Fruit fly (Drosophila melanogaster) whole organism, embryonic: ENCODE measurements around the gene Ppi1.

Experiments
- ATbp ChIP-seq: fragments of 200-800 bp; sonication (Bioruptor generic); optimal IDR thresholded peaks from 2 replicates; lab custom pipeline; 2017; ENCODE audit warnings: missing biosample characterization, mild to moderate bottlenecking, missing genetic modification characterization, missing genetic modification reagents
- BEAF-32 ChIP-seq: fragments of 200-800 bp; sonication (Bioruptor generic); optimal IDR thresholded peaks from 3 replicates; lab custom pipeline; 2017; ENCODE audit warnings: missing biosample characterization, missing genetic modification characterization, mild to moderate bottlenecking, moderate library complexity, missing genetic modification reagents
- CG13624 ChIP-seq: fragments of 200-800 bp; sonication (Bioruptor generic); optimal IDR thresholded peaks from 2 replicates; lab custom pipeline; 2016; ENCODE audit warnings: missing biosample characterization, missing genetic modification characterization
- CG13894 ChIP-seq: fragments of 200-800 bp; sonication (Bioruptor generic); optimal IDR thresholded peaks from 3 replicates; lab custom pipeline; 2018; ENCODE audit warnings: missing biosample characterization, mild to moderate bottlenecking, missing genetic modification characterization, moderate library complexity
- CG14710 ChIP-seq: fragments of 200-800 bp; sonication (Bioruptor generic); optimal IDR thresholded peaks from 3 replicates; lab custom pipeline; 2019; ENCODE audit warnings: missing biosample characterization, mild to moderate bottlenecking, missing genetic modification characterization, moderate library complexity
- CG15269 ChIP-seq: fragments of 200-800 bp; sonication (Bioruptor generic); optimal IDR thresholded peaks from 2 replicates; lab custom pipeline; 2018; ENCODE audit warnings: missing biosample characterization, mild to moderate bottlenecking, missing genetic modification characterization, moderate library complexity
- CG18619 ChIP-seq: fragments of 200-800 bp; sonication (Bioruptor generic); optimal IDR thresholded peaks from 3 replicates; lab custom pipeline; 2017; ENCODE audit warnings: missing biosample characterization, mild to moderate bottlenecking, missing genetic modification characterization
- CG2120 ChIP-seq: fragments of 200-800 bp; sonication (Bioruptor generic); optimal IDR thresholded peaks from 3 replicates; lab custom pipeline; 2016; ENCODE audit warnings: missing biosample characterization, missing genetic modification characterization
- CG32532 ChIP-seq: fragments of 200-800 bp; sonication (Bioruptor generic); IDR thresholded peaks from 2 replicates; pipeline ENCODE4 v1.3.6; 2022; ENCODE audit warnings: missing biosample characterization, missing genetic modification characterization
- CG3726 ChIP-seq: fragments of 200-800 bp; sonication (Bioruptor generic); IDR thresholded peaks from 3 replicates; pipeline ENCODE4, ENCODE4 v1.3.6; 2022; ENCODE audit warnings: missing biosample characterization, missing genetic modification characterization
- CG4328 ChIP-seq: fragments of 200-800 bp; sonication (Bioruptor generic); optimal IDR thresholded peaks from 3 replicates; lab custom pipeline; 2017; ENCODE audit warnings: missing biosample characterization, missing genetic modification reagents, missing genetic modification characterization
- CG6272 ChIP-seq: fragments of 200-800 bp; sonication (Bioruptor generic); IDR thresholded peaks from 2 replicates; pipeline ENCODE4 v1.3.6; 2022; ENCODE audit warnings: missing biosample characterization, missing genetic modification characterization
- CG6689 ChIP-seq: fragments of 200-800 bp; sonication (Bioruptor generic); IDR thresholded peaks from 2 replicates; pipeline ENCODE4 v1.3.6; 2022; ENCODE audit warnings: missing biosample characterization, missing genetic modification characterization
- CrebB ChIP-seq: fragments of 200-800 bp; sonication (Bioruptor generic); optimal IDR thresholded peaks from 3 replicates; lab custom pipeline; 2018; ENCODE audit warnings: missing biosample characterization, mild to moderate bottlenecking, missing genetic modification characterization
- D19B ChIP-seq: fragments of 200-800 bp; sonication (Bioruptor generic); optimal IDR thresholded peaks from 2 replicates; lab custom pipeline; 2017; ENCODE audit warnings: missing biosample characterization, mild to moderate bottlenecking, missing genetic modification characterization
- Dref ChIP-seq: fragments of 200-800 bp; sonication (Bioruptor generic); IDR thresholded peaks from 2 replicates; pipeline ENCODE4 v1.3.6; 2022; ENCODE audit warnings: missing biosample characterization, missing genetic modification characterization
- Drgx ChIP-seq: fragments of 200-800 bp; sonication (Bioruptor generic); IDR thresholded peaks from 2 replicates; pipeline ENCODE4 v1.3.6; 2022; ENCODE audit warnings: missing biosample characterization, missing genetic modification characterization
- Ets65A ChIP-seq: fragments of 200-800 bp; sonication (Bioruptor generic); peaks from one replicate; lab custom pipeline; 2016; ENCODE audit warnings: missing biosample characterization, missing genetic modification characterization
- Fer1 ChIP-seq: fragments of 200-800 bp; sonication (Bioruptor generic); optimal IDR thresholded peaks from 2 replicates; lab custom pipeline; 2017; ENCODE audit warnings: missing biosample characterization, mild to moderate bottlenecking, missing genetic modification characterization
- GATAe ChIP-seq: fragments of 200-800 bp; sonication (Bioruptor generic); conservative IDR thresholded peaks from 2 replicates; pipeline ENCODE4 v1.3.6; 2022; ENCODE audit warnings: missing biosample characterization, missing genetic modification characterization
- HLH3B ChIP-seq: fragments of 200-800 bp; sonication (Bioruptor generic); IDR thresholded peaks from 2 replicates; pipeline ENCODE4 v1.3.6; 2022; ENCODE audit warnings: missing biosample characterization, missing genetic modification characterization
- HmgD ChIP-seq: fragments of 200-800 bp; sonication (Bioruptor generic); optimal IDR thresholded peaks from 3 replicates; lab custom pipeline; 2016; ENCODE audit warnings: missing biosample characterization, missing genetic modification characterization
- HmgZ ChIP-seq: fragments of 200-800 bp; sonication (Bioruptor generic); optimal IDR thresholded peaks from 2 replicates; lab custom pipeline; 2018; ENCODE audit warnings: missing biosample characterization, mild to moderate bottlenecking, missing genetic modification characterization
- Hmx ChIP-seq: fragments of 200-800 bp; sonication (Bioruptor generic); optimal IDR thresholded peaks from 2 replicates; lab custom pipeline; 2016; ENCODE audit warnings: missing biosample characterization, missing genetic modification characterization
- Hr39 ChIP-seq: fragments of >200 bp; optimal IDR thresholded peaks from 2 replicates; lab custom pipeline; 2017
- Hr51 ChIP-seq, 2 experiments: fragments of 200-800 bp; sonication (Bioruptor generic); optimal IDR thresholded peaks; 2 replicates in 1 of 2; 3 replicates in 1 of 2; lab custom pipeline; 2016 to 2018; ENCODE audit warnings: missing biosample characterization in 2 of 2, missing genetic modification characterization in 2 of 2, mild to moderate bottlenecking in 1 of 2, moderate library complexity in 1 of 2
- Jarid2 ChIP-seq: fragments of 200-800 bp; sonication (Bioruptor generic); optimal IDR thresholded peaks from 3 replicates; lab custom pipeline; 2017; ENCODE audit warnings: mild to moderate bottlenecking, missing biosample characterization, missing genetic modification reagents, missing genetic modification characterization
- Med ChIP-seq: fragments of 200-800 bp; sonication (Bioruptor generic); peaks from one replicate; lab custom pipeline; 2016; ENCODE audit warnings: missing biosample characterization, missing genetic modification characterization, mild to moderate bottlenecking, inconsistent platforms, moderate library complexity
- Meics ChIP-seq: fragments of 200-800 bp; sonication (Bioruptor generic); optimal IDR thresholded peaks from 2 replicates; lab custom pipeline; 2017; ENCODE audit warnings: missing biosample characterization, mild to moderate bottlenecking, missing genetic modification characterization
- Sox102F ChIP-seq: fragments of 200-800 bp; sonication (Bioruptor generic); optimal IDR thresholded peaks from 2 replicates; lab custom pipeline; 2018; ENCODE audit warnings: missing biosample characterization, mild to moderate bottlenecking, missing genetic modification characterization, moderate library complexity
- bab2 ChIP-seq: fragments of 200-800 bp; sonication (Bioruptor generic); optimal IDR thresholded peaks from 2 replicates; lab custom pipeline; 2016; ENCODE audit warnings: missing biosample characterization, missing genetic modification characterization
- bigmax ChIP-seq: fragments of 200-800 bp; sonication (Bioruptor generic); optimal IDR thresholded peaks from 2 replicates; lab custom pipeline; 2018; ENCODE audit warnings: missing biosample characterization, mild to moderate bottlenecking, missing genetic modification characterization
- cg ChIP-seq: fragments of 200-800 bp; sonication (Bioruptor generic); optimal IDR thresholded peaks from 3 replicates; lab custom pipeline; 2019; ENCODE audit warnings: missing biosample characterization, mild to moderate bottlenecking, missing genetic modification characterization, moderate library complexity
- ci ChIP-seq: fragments of 200-800 bp; sonication (Bioruptor generic); IDR thresholded peaks from 3 replicates; pipeline ENCODE4 v1.3.6; 2022; ENCODE audit warnings: missing biosample characterization, missing genetic modification characterization
- dati ChIP-seq: fragments of 200-800 bp; sonication (Bioruptor generic); IDR thresholded peaks from 2 replicates; pipeline ENCODE4 v1.3.6; 2022; ENCODE audit warnings: missing biosample characterization, missing genetic modification characterization
- dysf ChIP-seq: fragments of 200-800 bp; sonication (Bioruptor generic); IDR thresholded peaks from 3 replicates; pipeline ENCODE4 v1.3.6; 2022; ENCODE audit warnings: missing biosample characterization, missing genetic modification characterization
- fd102C ChIP-seq: fragments of 200-800 bp; sonication (Bioruptor generic); optimal IDR thresholded peaks from 2 replicates; lab custom pipeline; 2018; ENCODE audit warnings: missing biosample characterization, mild to moderate bottlenecking, missing genetic modification characterization, moderate library complexity
- fru ChIP-seq: fragments of >200 bp; optimal IDR thresholded peaks from 2 replicates; lab custom pipeline; 2017
- gem ChIP-seq: fragments of 200-800 bp; sonication (Bioruptor generic); optimal IDR thresholded peaks from 2 replicates; lab custom pipeline; 2019; ENCODE audit warnings: missing biosample characterization, mild to moderate bottlenecking, missing genetic modification characterization, moderate library complexity
- hth ChIP-seq: fragments of >200 bp; optimal IDR thresholded peaks from 2 replicates; lab custom pipeline; 2017; ENCODE audit warnings: inconsistent platforms
- lab ChIP-seq: fragments of 200-800 bp; sonication (Bioruptor generic); optimal IDR thresholded peaks from 3 replicates; lab custom pipeline; 2017; ENCODE audit warnings: missing biosample characterization, missing genetic modification characterization, mild to moderate bottlenecking, moderate library complexity, missing genetic modification reagents
- lilli ChIP-seq: fragments of 200-800 bp; sonication (Bioruptor generic); optimal IDR thresholded peaks from 3 replicates; lab custom pipeline; 2016; ENCODE audit warnings: missing biosample characterization, missing genetic modification characterization
- luna ChIP-seq: fragments of 200-800 bp; sonication (Bioruptor generic); optimal IDR thresholded peaks from 2 replicates; lab custom pipeline; 2016; ENCODE audit warnings: missing biosample characterization, missing genetic modification characterization
- maf-S ChIP-seq: fragments of 200-800 bp; sonication (Bioruptor generic); optimal IDR thresholded peaks from 2 replicates; lab custom pipeline; 2016; ENCODE audit warnings: missing biosample characterization, missing genetic modification characterization
- org-1 ChIP-seq: fragments of 200-800 bp; sonication (Bioruptor generic); optimal IDR thresholded peaks from 2 replicates; lab custom pipeline; 2017; ENCODE audit warnings: missing biosample characterization, missing genetic modification characterization
- ranshi ChIP-seq: fragments of 200-800 bp; sonication (Bioruptor generic); IDR thresholded peaks from 2 replicates; pipeline ENCODE4 v1.3.6; 2022; ENCODE audit warnings: missing biosample characterization, missing genetic modification characterization
- sug ChIP-seq: fragments of 200-800 bp; optimal IDR thresholded peaks from 2 replicates; lab custom pipeline; 2019; ENCODE audit warnings: missing biosample characterization, mild to moderate bottlenecking, missing genetic modification characterization, moderate library complexity
- tna ChIP-seq: fragments of 200-800 bp; sonication (Bioruptor generic); IDR thresholded peaks from 2 replicates; pipeline ENCODE4 v1.3.6; 2022; ENCODE audit warnings: missing biosample characterization, missing genetic modification characterization; ENCODE audit not compliant: partially characterized antibody
- wdn ChIP-seq: fragments of 200-800 bp; sonication (Bioruptor generic); IDR thresholded peaks from 2 replicates; pipeline ENCODE4 v1.3.6; 2022; ENCODE audit warnings: missing biosample characterization, missing genetic modification characterization
- z ChIP-seq: fragments of 200-800 bp; sonication (Bioruptor generic); IDR thresholded peaks from 3 replicates; pipeline ENCODE4 v1.3.6; 2022; ENCODE audit warnings: missing biosample characterization, missing genetic modification characterization
- zfh1 ChIP-seq: fragments of 200-800 bp; sonication (Bioruptor generic); IDR thresholded peaks from 3 replicates; pipeline ENCODE4 v1.3.6; 2022; ENCODE audit warnings: missing biosample characterization, missing genetic modification characterization
- zfh2 ChIP-seq: fragments of 200-800 bp; sonication (Bioruptor generic); optimal IDR thresholded peaks from 2 replicates; lab custom pipeline; 2016; ENCODE audit warnings: missing biosample characterization, missing genetic modification characterization

Ppi1 gene

dm6 chr3R:30095855-30096254, 33.1 kb downstream of the Ppi1 start (continued):
- TF ChIP-seq lilli (GFP tag; lab: Kevin White, UChicago) (peak; percentile 24), HLH3B (GFP tag; lab: Robert Waterston, UW) (0 out of 2 replicates have a peak, but pooled peaks have one; percentile 32), ci (GFP tag; lab: Robert Waterston, UW) (peak; percentile 59; the same call in 1 of the 3 replicates), fd102C (GFP tag; lab: Kevin White, UChicago) (no peak), Drgx (peak; percentile 96), CG4328 (no peak), Med (GFP tag; lab: Kevin White, UChicago) (peak; percentile 80), Ets65A (GFP tag; lab: Kevin White, UChicago) (peak; percentile 82), lab (GFP tag; lab: Kevin White, UChicago) (peak; percentile 7), HmgZ (tag; lab: Kevin White, UChicago) (no peak), dysf (GFP tag; lab: Robert Waterston, UW) (0 out of 3 replicates have a peak, but pooled peaks have one; percentile 27), CG2120 (GFP tag; lab: Kevin White, UChicago) (peak; percentile 40), gem (tag; lab: Kevin White, UChicago) (peak; percentile 25), hth (lab: Kevin White, UChicago) (no peak), CG32532 (peak; percentile 39; the same call in 1 of the 2 replicates), bab2 (GFP tag; lab: Kevin White, UChicago) (peak; percentile 17), maf-S (GFP tag; lab: Kevin White, UChicago) (no peak), ATbp (GFP tag; lab: Kevin White, UChicago) (peak; percentile 41), dati (GFP tag; lab: Robert Waterston, UW) (no peak), zfh2 (GFP tag; lab: Kevin White, UChicago) (peak; percentile 48), zfh1 (peak; percentile 53; the same call in 1 of the 3 replicates), CG3726 (GFP tag; lab: Robert Waterston, UW) (0 out of 3 replicates have a peak, but pooled peaks have one; percentile 12), GATAe (GFP tag; lab: Robert Waterston, UW) (no peak), D19B (GFP tag; lab: Kevin White, UChicago) (no peak), CG6689 (GFP tag; lab: Robert Waterston, UW) (peak; percentile 38), Sox102F (GFP tag; lab: Kevin White, UChicago) (peak; percentile 23), org-1 (GFP tag; lab: Kevin White, UChicago) (no peak), ranshi (GFP tag; lab: Robert Waterston, UW) (peak; percentile 46; the same call in 1 of the 2 replicates), BEAF-32 (GFP tag; lab: Kevin White, UChicago) (no peak), bigmax (no peak)

dm6 chr3R:30095381-30095780, 33.5 kb downstream of the Ppi1 start:
- TF ChIP-seq cg (no peak), CG15269 (tag; lab: Kevin White, UChicago) (no peak), Hr51 (GFP tag; optimal IDR thresholded peaks at IDR 0.05; lab: Kevin White, UChicago) (no peak), sug (tag; lab: Kevin White, UChicago) (no peak), CG18619 (GFP tag; lab: Kevin White, UChicago) (no peak), CG13624 (no peak), luna (GFP tag; lab: Kevin White, UChicago) (no peak), HmgD (GFP tag; lab: Kevin White, UChicago) (no peak)

- TF ChIP-seq CG14710 (tag; lab: Kevin White, UChicago) (peak; percentile 66), Meics (GFP tag; lab: Kevin White, UChicago) (peak; percentile 89), CG13894 (tag; lab: Kevin White, UChicago) (peak; percentile 80), Hr39 (no peak), wdn (peak; percentile 86), CrebB (tag; lab: Kevin White, UChicago) (peak; percentile 74), Dref (GFP tag; lab: Robert Waterston, UW) (peak; percentile 33; the same call in 1 of the 2 replicates), tna (GFP tag; lab: Robert Waterston, UW) (no peak), z (GFP tag; lab: Robert Waterston, UW) (no peak; the same call in 2 of the 3 replicates), Jarid2 (peak; percentile 42), Fer1 (GFP tag; lab: Kevin White, UChicago) (peak; percentile 84), CG6272 (peak; percentile 74), fru (lab: Kevin White, UChicago) (no peak), Hmx (peak; percentile 26)
Measured at dm6 chr3R:30092700-30093044, 36.2 kb downstream of the Ppi1 start.
